Worm (Caenorhabditis elegans) whole organism, L3 larva: ENCODE measurements around the gene F22B7.9.

Source experiments
- ceh-28 ChIP-seq: fragments of 150-350 bp; optimal IDR thresholded peaks from 2 replicates; lab custom pipeline; 2014; ENCODE audit warnings: missing biosample characterization, missing genetic modification reagents, missing genetic modification characterization
- daf-12 ChIP-seq: fragments of 150-350 bp; optimal IDR thresholded peaks from 2 replicates; lab custom pipeline; 2014; ENCODE audit warnings: missing biosample characterization, missing genetic modification reagents, missing genetic modification characterization
- nhr-11 ChIP-seq: fragments of 150-350 bp; optimal IDR thresholded peaks from 2 replicates; lab custom pipeline; 2014; ENCODE audit warnings: missing biosample characterization, missing genetic modification characterization
- unc-62 ChIP-seq: fragments of 150-350 bp; sonication (generic microtip); optimal IDR thresholded peaks from 4 replicates; lab custom pipeline; 2014; ENCODE audit warnings: missing biosample characterization, missing genetic modification reagents, missing genetic modification characterization

DNA sequence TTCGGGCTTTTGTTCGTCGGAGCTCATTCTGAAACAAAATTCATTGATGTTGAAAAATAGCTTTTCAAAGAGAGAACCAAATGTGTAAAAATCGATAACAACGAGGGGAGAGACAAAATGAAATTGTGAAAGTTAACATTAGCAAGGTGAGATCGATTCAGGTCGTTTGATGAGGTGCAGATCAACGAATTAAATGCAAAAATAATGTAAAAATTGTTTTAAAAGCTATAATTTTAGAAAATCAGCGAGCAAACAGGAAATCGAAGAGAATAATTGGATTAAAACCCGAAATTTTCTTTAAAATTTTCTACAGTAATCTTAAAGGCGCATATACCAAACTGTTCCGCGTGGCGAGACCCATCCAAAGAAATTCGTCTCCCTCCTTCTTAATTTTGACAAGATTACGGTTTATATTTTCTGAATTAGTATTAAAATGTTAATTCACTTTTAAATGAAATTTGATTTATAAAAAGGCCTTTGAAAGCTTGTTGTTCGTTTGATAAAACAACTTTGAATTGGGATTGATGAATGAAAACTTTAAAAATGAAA, 35.2 kb downstream of the F22B7.9 start, which contains the start of gene C13G5.2:
- TF ChIP-seq ceh-28, result no peak
- TF ChIP-seq unc-62, result no peak
- no peak for TF ChIP-seq nhr-11 (tag; lab: Kevin White, UChicago)
- TF ChIP-seq daf-12, result no peak
